Worm (Caenorhabditis elegans) whole organism, L3 larva: ENCODE measurements around the gene clec-4.

Experiments used
- R02D3.7 ChIP-seq: fragments of 150-350 bp; optimal IDR thresholded peaks from 2 replicates; lab custom pipeline; 2014; ENCODE audit warnings: missing biosample characterization, missing genetic modification characterization
- ama-1 ChIP-seq: fragments of 150-350 bp; optimal IDR thresholded peaks from 2 replicates; lab custom pipeline; 2018
- ceh-16 ChIP-seq: sonication (generic microtip); optimal IDR thresholded peaks from 2 replicates; lab custom pipeline; 2017; ENCODE audit warnings: missing biosample characterization, missing genetic modification characterization
- ceh-28 ChIP-seq: fragments of 150-350 bp; optimal IDR thresholded peaks from 2 replicates; lab custom pipeline; 2014; ENCODE audit warnings: missing biosample characterization, missing genetic modification reagents, missing genetic modification characterization
- ceh-9 ChIP-seq: sonication (generic microtip); optimal IDR thresholded peaks from 2 replicates; lab custom pipeline; 2018; ENCODE audit warnings: missing biosample characterization, missing genetic modification characterization
- daf-12 ChIP-seq: fragments of 150-350 bp; optimal IDR thresholded peaks from 2 replicates; lab custom pipeline; 2014; ENCODE audit warnings: missing biosample characterization, missing genetic modification reagents, missing genetic modification characterization
- egl-27 ChIP-seq: sonication (generic microtip); optimal IDR thresholded peaks from 4 replicates; lab custom pipeline; 2017; ENCODE audit warnings: missing biosample characterization, missing genetic modification reagents, missing genetic modification characterization
- egl-5 ChIP-seq: fragments of 150-350 bp; optimal IDR thresholded peaks from 2 replicates; lab custom pipeline; 2017; ENCODE audit warnings: missing biosample characterization, missing genetic modification reagents, missing genetic modification characterization, inconsistent platforms
- elt-1 ChIP-seq: fragments of 150-350 bp; optimal IDR thresholded peaks from 2 replicates; lab custom pipeline; 2014; ENCODE audit warnings: missing biosample characterization, missing genetic modification characterization
- elt-3 ChIP-seq, 3 experiments: fragments of 150-350 bp in 1 of 3; sonication (generic microtip) in 2 of 3; optimal IDR thresholded peaks; 2 replicates in 2 of 3; 4 replicates in 1 of 3; lab custom pipeline; 2014 to 2017; ENCODE audit warnings: missing biosample characterization in 3 of 3, missing genetic modification characterization in 3 of 3
- fkh-10 ChIP-seq: sonication (generic microtip); optimal IDR thresholded peaks from 2 replicates; lab custom pipeline; 2017; ENCODE audit warnings: missing biosample characterization, missing genetic modification reagents, missing genetic modification characterization
- fkh-2 ChIP-seq: fragments of 150-350 bp; optimal IDR thresholded peaks from 2 replicates; lab custom pipeline; 2014; ENCODE audit warnings: missing biosample characterization, missing genetic modification reagents, missing genetic modification characterization
- fos-1 ChIP-seq: fragments of 150-350 bp; optimal IDR thresholded peaks from 2 replicates; lab custom pipeline; 2014; ENCODE audit warnings: missing biosample characterization, missing genetic modification characterization
- hmg-11 ChIP-seq: sonication (generic microtip); optimal IDR thresholded peaks from 2 replicates; lab custom pipeline; 2016; ENCODE audit warnings: missing genetic modification characterization, missing compliant biosample characterization
- jun-1 ChIP-seq: fragments of 150-350 bp; optimal IDR thresholded peaks from 2 replicates; lab custom pipeline; 2014; ENCODE audit warnings: missing biosample characterization, missing genetic modification reagents, missing genetic modification characterization
- lin-15B ChIP-seq: fragments of 150-350 bp; optimal IDR thresholded peaks from 2 replicates; lab custom pipeline; 2014; ENCODE audit warnings: missing biosample characterization, missing genetic modification characterization
- lin-39 ChIP-seq: fragments of 150-350 bp; optimal IDR thresholded peaks from 2 replicates; lab custom pipeline; 2018; ENCODE audit warnings: missing biosample characterization, missing genetic modification reagents, missing genetic modification characterization
- mdl-1 ChIP-seq: fragments of 150-350 bp; optimal IDR thresholded peaks from 2 replicates; lab custom pipeline; 2014; ENCODE audit warnings: missing biosample characterization, missing genetic modification characterization
- mml-1 ChIP-seq: fragments of 150-350 bp; sonication (generic microtip); optimal IDR thresholded peaks from 3 replicates; lab custom pipeline; 2014; ENCODE audit warnings: missing biosample characterization, missing genetic modification characterization
- nhr-11 ChIP-seq: fragments of 150-350 bp; optimal IDR thresholded peaks from 2 replicates; lab custom pipeline; 2014; ENCODE audit warnings: missing biosample characterization, missing genetic modification characterization
- nhr-12 ChIP-seq: fragments of 150-350 bp; optimal IDR thresholded peaks from 2 replicates; lab custom pipeline; 2014; ENCODE audit warnings: missing biosample characterization, missing genetic modification characterization
- nhr-23 ChIP-seq: fragments of 150-350 bp; optimal IDR thresholded peaks from 2 replicates; lab custom pipeline; 2014; ENCODE audit warnings: missing biosample characterization, missing genetic modification reagents, missing genetic modification characterization
- nhr-25 ChIP-seq: sonication (generic microtip); optimal IDR thresholded peaks from 2 replicates; lab custom pipeline; 2017; ENCODE audit warnings: missing biosample characterization, missing genetic modification characterization
- nhr-28 ChIP-seq: fragments of 150-350 bp; optimal IDR thresholded peaks from 2 replicates; lab custom pipeline; 2014; ENCODE audit warnings: missing biosample characterization, missing genetic modification characterization
- nhr-43 ChIP-seq: sonication (generic microtip); optimal IDR thresholded peaks from 2 replicates; lab custom pipeline; 2016; ENCODE audit warnings: mild to moderate bottlenecking, missing genetic modification characterization, missing compliant biosample characterization; ENCODE audit not compliant: poor library complexity, severe bottlenecking
- nhr-67 ChIP-seq: fragments of 150-350 bp; optimal IDR thresholded peaks from 2 replicates; lab custom pipeline; 2014; ENCODE audit warnings: missing biosample characterization, missing genetic modification characterization
- nhr-76 ChIP-seq: fragments of 150-350 bp; sonication (generic microtip); optimal IDR thresholded peaks from 5 replicates; lab custom pipeline; 2014; ENCODE audit warnings: missing biosample characterization, missing genetic modification characterization
- pha-4 ChIP-seq: fragments of 150-350 bp; optimal IDR thresholded peaks from 2 replicates; lab custom pipeline; 2014; ENCODE audit warnings: missing biosample characterization, missing genetic modification reagents, missing genetic modification characterization
- skn-1 ChIP-seq: fragments of 150-350 bp; optimal IDR thresholded peaks from 2 replicates; lab custom pipeline; 2014; ENCODE audit warnings: missing biosample characterization, missing genetic modification characterization
- snpc-4 ChIP-seq: fragments of 150-350 bp; optimal IDR thresholded peaks from 2 replicates; lab custom pipeline; 2014; ENCODE audit warnings: missing biosample characterization, missing genetic modification characterization
- tbx-2 ChIP-seq: sonication (generic microtip); optimal IDR thresholded peaks from 2 replicates; lab custom pipeline; 2016; ENCODE audit warnings: mild to moderate bottlenecking, missing genetic modification characterization, missing compliant biosample characterization
- unc-39 ChIP-seq: sonication (generic microtip); optimal IDR thresholded peaks from 4 replicates; lab custom pipeline; 2017; ENCODE audit warnings: missing biosample characterization, missing genetic modification characterization
- unc-62 ChIP-seq: fragments of 150-350 bp; sonication (generic microtip); optimal IDR thresholded peaks from 4 replicates; lab custom pipeline; 2014; ENCODE audit warnings: missing biosample characterization, missing genetic modification reagents, missing genetic modification characterization
- zag-1 ChIP-seq: fragments of 150-350 bp; optimal IDR thresholded peaks from 2 replicates; lab custom pipeline; 2014; ENCODE audit warnings: missing biosample characterization, missing genetic modification characterization
- ztf-11 ChIP-seq: fragments of 150-350 bp; optimal IDR thresholded peaks from 2 replicates; lab custom pipeline; 2014; ENCODE audit warnings: missing biosample characterization, missing genetic modification characterization
- ztf-4 ChIP-seq: fragments of 150-350 bp; optimal IDR thresholded peaks from 2 replicates; lab custom pipeline; 2014; ENCODE audit warnings: missing biosample characterization, missing genetic modification characterization

The clec-4 gene

DNA sequence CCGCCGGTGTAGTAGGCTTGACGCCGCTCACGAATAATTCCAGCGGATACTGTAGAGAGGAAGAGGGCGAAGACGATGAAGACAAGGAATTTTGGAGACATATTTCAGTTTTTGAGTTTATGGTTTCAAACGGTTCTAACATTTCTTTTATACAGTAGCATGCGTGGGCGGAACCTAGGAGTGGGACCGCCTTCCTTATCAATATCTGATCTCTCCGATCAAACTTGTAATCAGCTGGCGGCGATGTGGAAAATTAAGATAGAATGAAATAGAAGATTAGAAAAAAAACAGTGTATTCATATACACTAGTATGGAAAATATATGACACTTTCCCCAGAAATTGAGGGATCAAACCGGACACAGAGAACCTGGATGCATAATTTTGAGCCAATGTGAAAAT lies 38.4 kb upstream of the clec-4 start, which contains the start of gene nspe-2:
Gene nspe-2 (minus strand): TSS at position 101 of the 400 bp plus-strand sequence.
- no peak for TF ChIP-seq elt-1 (tag; lab: Kevin White, UChicago)
- no peak for TF ChIP-seq nhr-67 (tag; lab: Kevin White, UChicago)
- TF ChIP-seq R02D3.7 (tag; lab: Kevin White, UChicago), result no peak
- no peak for TF ChIP-seq lin-15B (tag; lab: Kevin White, UChicago)
- TF ChIP-seq skn-1 (tag; lab: Kevin White, UChicago), result no peak

DNA sequence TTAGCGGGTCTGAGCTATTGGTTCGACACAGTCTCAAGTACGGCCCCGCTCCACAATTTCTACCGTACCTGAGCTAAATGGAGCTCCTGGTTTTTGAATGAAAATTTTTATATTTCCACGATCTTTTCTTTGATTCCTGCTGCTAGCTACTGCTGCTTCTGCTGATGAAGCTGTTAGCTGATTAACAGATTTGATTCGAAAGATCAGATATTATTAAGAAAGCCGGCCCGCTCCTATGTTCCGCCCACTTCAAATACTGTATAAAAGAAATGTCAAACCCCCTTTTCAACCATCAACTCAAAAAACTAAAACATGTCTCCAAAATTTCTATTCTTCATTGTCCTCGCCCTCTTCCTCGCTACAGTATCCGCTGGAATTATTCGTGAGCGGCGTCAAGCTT lies 36.7 kb upstream of the clec-4 start, which contains the start of gene nspe-3:
Gene nspe-3 (plus strand): TSS at position 301 of the 400 bp plus-strand sequence.
- TF ChIP-seq mml-1 (tag; lab: Kevin White, UChicago) (no peak), elt-3 (tag; optimal IDR thresholded peaks at IDR 0.05; lab: Kevin White, UChicago) (no peak), nhr-25 (tag; lab: Kevin White, UChicago) (no peak), elt-1 (tag; lab: Kevin White, UChicago) (no peak), ztf-11 (tag; lab: Kevin White, UChicago) (no peak), lin-15B (tag; lab: Kevin White, UChicago) (no peak), nhr-76 (no peak), egl-5 (tag; lab: Kevin White, UChicago) (no peak), tbx-2 (no peak), nhr-67 (tag; lab: Kevin White, UChicago) (no peak), ceh-28 (tag; lab: Kevin White, UChicago) (no peak), R02D3.7 (tag; lab: Kevin White, UChicago) (no peak), ama-1 (lab: Kevin White, UChicago) (no peak), mdl-1 (tag; lab: Kevin White, UChicago) (no peak)
- TF ChIP-seq, all 47 proteins: peak for 0

DNA sequence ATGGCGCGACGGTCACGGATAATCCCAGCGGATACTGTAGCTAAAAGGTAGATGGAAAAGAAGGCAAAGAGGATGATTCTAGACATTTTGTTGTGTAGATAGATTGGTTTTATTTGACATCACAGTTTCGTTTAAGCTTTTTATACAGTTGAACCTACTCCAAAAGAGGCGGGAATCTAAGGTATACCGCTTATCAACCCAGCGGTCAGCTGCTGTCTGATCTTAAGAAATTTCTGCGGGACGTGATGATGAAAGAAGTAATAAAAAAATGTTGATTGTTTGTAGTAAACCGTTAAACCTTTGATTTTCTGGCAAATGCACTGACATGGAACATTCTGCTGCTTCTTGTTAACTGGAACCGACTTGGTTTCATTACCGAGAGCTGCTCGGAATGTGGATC lies 35.2 kb upstream of the clec-4 start, which contains the start of gene nspe-6:
Gene nspe-6 (minus strand): TSS at position 101 of the 400 bp plus-strand sequence.
- TF ChIP-seq nhr-28 (tag; lab: Kevin White, UChicago) (no peak), nhr-11 (tag; lab: Kevin White, UChicago) (no peak), nhr-12 (tag; lab: Kevin White, UChicago) (no peak), snpc-4 (tag; lab: Kevin White, UChicago) (no peak), fkh-2 (tag; lab: Kevin White, UChicago) (no peak), zag-1 (tag; lab: Kevin White, UChicago) (no peak), unc-62 (no peak), fos-1 (tag; lab: Kevin White, UChicago) (no peak), ztf-11 (tag; lab: Kevin White, UChicago) (no peak), daf-12 (no peak), ceh-16 (tag; lab: Kevin White, UChicago) (no peak)

DNA sequence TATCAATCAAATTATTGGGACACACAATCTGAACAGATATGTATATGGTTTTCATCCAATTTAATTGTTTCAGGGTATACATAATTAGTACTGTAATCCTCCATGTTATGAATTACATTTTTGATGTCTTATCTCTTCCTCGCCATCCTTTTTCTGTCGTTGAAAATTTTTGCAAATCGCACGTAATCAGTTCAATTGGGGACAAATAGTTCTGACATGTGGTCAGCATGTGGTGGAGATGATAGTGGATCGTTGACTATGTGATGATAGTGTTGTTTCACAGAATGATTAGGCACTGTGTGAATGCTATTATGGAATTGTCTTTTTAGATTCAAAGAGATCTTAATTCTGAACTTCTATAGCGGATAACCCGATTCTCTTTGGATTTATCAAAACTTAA lies 34.5 kb upstream of the clec-4 start:
- TF ChIP-seq jun-1 (tag; lab: Kevin White, UChicago), result no peak
- TF ChIP-seq pha-4, result no peak
- no peak for TF ChIP-seq ztf-11 (tag; lab: Kevin White, UChicago)
- peak; percentile 91 for TF ChIP-seq nhr-43 (tag; lab: Kevin White, UChicago)
- no peak for TF ChIP-seq ama-1 (lab: Kevin White, UChicago)
- peak; percentile 42 for TF ChIP-seq nhr-23 (tag; lab: Kevin White, UChicago)
- TF ChIP-seq, all 47 proteins: peak for 2

DNA sequence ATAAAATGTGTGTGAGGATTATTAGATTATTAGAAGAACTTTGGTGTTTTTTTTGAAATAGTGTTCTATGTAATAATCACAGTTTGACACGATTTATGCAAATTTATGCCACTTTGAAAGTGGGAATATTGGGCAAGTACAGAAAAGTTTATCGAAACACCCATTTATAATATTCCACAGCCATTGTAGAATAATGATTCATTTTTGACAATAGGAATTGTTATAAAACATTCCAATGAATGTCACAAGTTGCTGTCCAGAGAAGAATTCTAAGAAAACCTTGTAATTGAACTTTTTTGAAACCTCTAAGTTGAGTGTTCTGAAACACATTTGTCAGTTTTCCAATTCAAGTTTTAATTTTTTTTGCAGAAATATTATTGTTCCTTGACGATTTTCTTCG lies 31.3 kb upstream of the clec-4 start, which contains the start of gene nspe-4:
Gene nspe-4 (plus strand): TSS at position 301 of the 400 bp plus-strand sequence.
- no peak for TF ChIP-seq nhr-11 (tag; lab: Kevin White, UChicago)
- no peak for TF ChIP-seq nhr-23 (tag; lab: Kevin White, UChicago)
- TF ChIP-seq skn-1 (tag; lab: Kevin White, UChicago), result no peak
- TF ChIP-seq pha-4, result no peak
- no peak for TF ChIP-seq unc-62
- no peak for TF ChIP-seq ztf-4 (tag; lab: Kevin White, UChicago)
- no peak for TF ChIP-seq egl-27 (tag; lab: Kevin White, UChicago)
- TF ChIP-seq fos-1 (tag; lab: Kevin White, UChicago), result no peak
- no peak for TF ChIP-seq ceh-9
- TF ChIP-seq unc-39 (tag; lab: Kevin White, UChicago), result no peak
- no peak for TF ChIP-seq fkh-10 (GFP tag; lab: Kevin White, UChicago)
- no peak for TF ChIP-seq lin-39 (tag; lab: Kevin White, UChicago)
- no peak for TF ChIP-seq daf-12
- no peak for TF ChIP-seq hmg-11 (tag; lab: Kevin White, UChicago)
